Fruit fly (Drosophila melanogaster): Measurements from ENCODE around the gene CG7627.

DNA sequence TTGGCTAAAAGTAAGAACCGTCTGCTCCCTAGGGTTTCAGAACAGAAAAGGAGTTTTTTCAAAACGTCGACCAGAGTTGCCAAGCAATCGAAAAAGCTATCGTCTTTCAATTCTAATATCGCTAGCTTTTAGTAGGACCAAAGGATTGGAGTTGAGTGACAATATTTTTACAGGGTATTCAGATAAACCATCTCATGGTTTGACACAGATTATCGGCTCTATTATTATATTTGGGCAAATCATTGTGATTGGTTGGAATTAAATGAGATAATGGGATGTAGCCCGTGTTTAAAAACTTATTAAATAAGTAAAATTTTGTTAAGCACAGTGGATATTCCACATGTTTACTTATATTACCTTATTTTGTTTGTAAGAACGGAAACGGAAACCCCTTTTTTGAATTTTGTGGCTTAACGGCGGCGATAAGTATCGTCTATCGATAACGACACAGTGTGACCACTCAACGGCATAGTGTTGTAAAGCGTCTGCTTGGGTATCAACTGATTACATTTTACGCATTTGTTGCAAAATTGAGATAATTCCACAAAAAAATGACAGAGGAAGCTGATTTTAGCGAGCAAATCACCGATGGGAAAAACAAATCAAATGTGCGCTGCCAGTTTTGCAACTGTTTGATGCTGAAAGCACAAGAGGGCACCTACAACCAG, 42.3 kb downstream of the CG7627 start, which contains the start of the genes mtsh and strat:
- no peak for TF ChIP-seq Pif1A (GFP tag; optimal IDR thresholded peaks at IDR 0.05)
- no peak for TF ChIP-seq EcR (GFP tag; optimal IDR thresholded peaks at IDR 0.05)
